Worm (Caenorhabditis elegans): ENCODE data around the gene T28F3.5.

DNA sequence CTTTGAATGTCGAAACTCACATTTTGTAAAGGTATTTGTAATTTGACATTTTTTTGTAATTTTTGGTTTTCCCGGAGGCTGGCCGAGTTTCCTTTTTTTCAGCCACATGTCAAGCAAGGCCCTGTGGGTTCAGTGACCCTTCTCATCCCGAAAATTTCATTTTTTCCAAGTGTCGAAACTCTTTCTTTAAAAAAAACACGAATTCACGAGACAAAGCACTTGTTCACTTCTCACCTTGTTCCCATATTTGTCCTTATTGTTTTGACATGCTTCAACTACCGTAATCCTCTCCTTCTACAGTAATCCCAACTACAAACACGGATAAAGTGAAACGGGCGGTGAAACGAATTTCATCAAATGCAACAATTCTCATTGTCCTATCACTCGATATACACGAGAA is 19.3 kb upstream of the T28F3.5 start, which contains the start of gene lhfp-4:
- TF ChIP-seq nhr-76 (tag; optimal IDR thresholded peaks at IDR 0.05): no peak
- TF ChIP-seq zag-1 (tag; optimal IDR thresholded peaks at IDR 0.05): no peak
- TF ChIP-seq lin-39 (tag; optimal IDR thresholded peaks at IDR 0.05): no peak
- TF ChIP-seq mdl-1 (tag; optimal IDR thresholded peaks at IDR 0.05): no peak
- TF ChIP-seq unc-62 (GFP tag; optimal IDR thresholded peaks at IDR 0.05): no peak
- TF ChIP-seq aly-2 (tag; optimal IDR thresholded peaks at IDR 0.05): no peak
- TF ChIP-seq egl-5 (tag; optimal IDR thresholded peaks at IDR 0.05): no peak
- no peak for TF ChIP-seq elt-3 (tag; optimal IDR thresholded peaks at IDR 0.05)
